Worm (Caenorhabditis elegans) whole organism, L1 larva: ENCODE results near the gene fbxa-56.

Source experiments
- C04F5.9 ChIP-seq: sonication (generic microtip); optimal IDR thresholded peaks from 2 replicates; lab custom pipeline; 2016; ENCODE audit warnings: missing genetic modification characterization, missing compliant biosample characterization
- C16A3.4 ChIP-seq: fragments of 150-350 bp; optimal IDR thresholded peaks from 2 replicates; lab custom pipeline; 2014; ENCODE audit warnings: missing biosample characterization, missing genetic modification characterization
- F16B12.6 ChIP-seq: fragments of 150-350 bp; optimal IDR thresholded peaks from 2 replicates; lab custom pipeline; 2014; ENCODE audit warnings: missing biosample characterization, missing genetic modification characterization
- Y116A8C.19 ChIP-seq: sonication (generic microtip); optimal IDR thresholded peaks from 2 replicates; lab custom pipeline; 2016; ENCODE audit warnings: missing compliant biosample characterization, missing genetic modification characterization, borderline replicate concordance
- aha-1 ChIP-seq: fragments of 150-350 bp; optimal IDR thresholded peaks from 2 replicates; lab custom pipeline; 2014; ENCODE audit warnings: missing biosample characterization, missing genetic modification characterization
- blmp-1 ChIP-seq: fragments of 150-350 bp; optimal IDR thresholded peaks from 2 replicates; lab custom pipeline; 2014; ENCODE audit warnings: missing biosample characterization, missing genetic modification characterization
- ceh-82 ChIP-seq, 3 experiments: fragments of 150-350 bp in 1 of 3; sonication (generic microtip) in 2 of 3; optimal IDR thresholded peaks; 2 replicates each; lab custom pipeline; 2014 to 2017; ENCODE audit warnings: missing biosample characterization in 3 of 3, missing genetic modification characterization in 3 of 3
- dpl-1 ChIP-seq, 3 experiments: fragments of 150-350 bp in 2 of 3; sonication (generic microtip) in 1 of 3; optimal IDR thresholded peaks; 2 replicates each; lab custom pipeline; 2014 to 2017; ENCODE audit warnings: missing biosample characterization in 3 of 3, missing genetic modification characterization in 3 of 3, missing genetic modification reagents in 3 of 3
- dsc-1 ChIP-seq: sonication (generic microtip); optimal IDR thresholded peaks from 2 replicates; lab custom pipeline; 2016; ENCODE audit warnings: mild to moderate bottlenecking, missing genetic modification characterization, missing compliant biosample characterization
- efl-1 ChIP-seq, 4 experiments: fragments of 150-350 bp; optimal IDR thresholded peaks in 3 of 4; peaks in 1 of 4; 1 replicate in 1 of 4; 2 replicates in 3 of 4; lab custom pipeline; 2014; ENCODE audit warnings: missing biosample characterization in 2 of 4, missing genetic modification characterization in 2 of 4, missing genetic modification reagents in 2 of 4
- efl-3 ChIP-seq: fragments of 200-800 bp; sonication (Bioruptor generic); optimal IDR thresholded peaks from 2 replicates; lab custom pipeline; 2018; ENCODE audit warnings: mild to moderate bottlenecking, missing genetic modification characterization, missing compliant biosample characterization
- egl-27 ChIP-seq, 2 experiments: fragments of 150-350 bp in 1 of 2; sonication (generic microtip); optimal IDR thresholded peaks; 3 replicates each; lab custom pipeline; 2017 to 2018; ENCODE audit warnings: missing biosample characterization in 2 of 2, missing genetic modification characterization in 2 of 2, missing genetic modification reagents in 2 of 2
- elt-3 ChIP-seq, 6 experiments: fragments of 150-350 bp in 1 of 6; sonication (generic microtip); optimal IDR thresholded peaks; 2 replicates each; lab custom pipeline; 2017 to 2018; ENCODE audit warnings: missing biosample characterization in 6 of 6, missing genetic modification characterization in 6 of 6, inconsistent platforms in 1 of 6
- irx-1 ChIP-seq: sonication (generic microtip); optimal IDR thresholded peaks from 2 replicates; lab custom pipeline; 2016; ENCODE audit warnings: missing genetic modification characterization, missing compliant biosample characterization
- jun-1 ChIP-seq: fragments of 150-350 bp; optimal IDR thresholded peaks from 2 replicates; lab custom pipeline; 2014; ENCODE audit warnings: missing biosample characterization, missing genetic modification reagents, missing genetic modification characterization
- lin-14 ChIP-seq: fragments of 200-800 bp; sonication (Bioruptor generic); optimal IDR thresholded peaks from 2 replicates; lab custom pipeline; 2018; ENCODE audit warnings: mild to moderate bottlenecking, missing genetic modification characterization, moderate library complexity, missing compliant biosample characterization
- lin-35 ChIP-seq, 2 experiments: fragments of 150-350 bp; optimal IDR thresholded peaks; 2 replicates each; lab custom pipeline; 2014; ENCODE audit warnings: missing biosample characterization in 2 of 2, missing genetic modification characterization in 2 of 2, missing genetic modification reagents in 2 of 2
- lin-39 ChIP-seq: fragments of 150-350 bp; optimal IDR thresholded peaks from 2 replicates; lab custom pipeline; 2014; ENCODE audit warnings: missing biosample characterization, missing genetic modification reagents, missing genetic modification characterization
- lir-3 ChIP-seq: sonication (generic microtip); optimal IDR thresholded peaks from 2 replicates; lab custom pipeline; 2016; ENCODE audit warnings: mild to moderate bottlenecking, missing genetic modification characterization, moderate library complexity, missing compliant biosample characterization; ENCODE audit not compliant: poor library complexity
- lsy-2 ChIP-seq, 2 experiments: fragments of 150-350 bp; optimal IDR thresholded peaks; 2 replicates each; lab custom pipeline; 2014; ENCODE audit warnings: missing biosample characterization in 2 of 2, missing genetic modification characterization in 2 of 2
- mdl-1 ChIP-seq, 2 experiments: fragments of 150-350 bp; optimal IDR thresholded peaks; 2 replicates each; lab custom pipeline; 2014 to 2017; ENCODE audit warnings: missing biosample characterization in 2 of 2, missing genetic modification characterization in 2 of 2, inconsistent platforms in 1 of 2
- nhr-19 ChIP-seq: fragments of 200-800 bp; sonication (Bioruptor generic); conservative IDR thresholded peaks from 2 replicates; pipeline ENCODE4 v1.3.6; 2022; ENCODE audit warnings: missing genetic modification characterization, missing compliant biosample characterization
- nhr-20 ChIP-seq: sonication (generic microtip); optimal IDR thresholded peaks from 2 replicates; lab custom pipeline; 2016; ENCODE audit warnings: mild to moderate bottlenecking, missing genetic modification characterization, missing compliant biosample characterization
- nhr-77 ChIP-seq: fragments of 150-350 bp; optimal IDR thresholded peaks from 2 replicates; lab custom pipeline; 2014; ENCODE audit warnings: missing biosample characterization, missing genetic modification characterization
- nhr-84 ChIP-seq: sonication (generic microtip); optimal IDR thresholded peaks from 2 replicates; lab custom pipeline; 2017; ENCODE audit warnings: missing biosample characterization, missing genetic modification characterization
- nhr-90 ChIP-seq: sonication (generic microtip); optimal IDR thresholded peaks from 2 replicates; lab custom pipeline; 2016; ENCODE audit warnings: mild to moderate bottlenecking, missing genetic modification characterization, missing compliant biosample characterization; ENCODE audit not compliant: poor library complexity
- pax-3 ChIP-seq: fragments of 200-800 bp; sonication (Bioruptor generic); optimal IDR thresholded peaks from 2 replicates; lab custom pipeline; 2018; ENCODE audit warnings: mild to moderate bottlenecking, missing genetic modification characterization, moderate library complexity, missing compliant biosample characterization
- pqm-1 ChIP-seq: sonication (generic microtip); optimal IDR thresholded peaks from 3 replicates; lab custom pipeline; 2017; ENCODE audit warnings: missing biosample characterization, missing genetic modification characterization
- rnt-1 ChIP-seq: sonication (generic microtip); optimal IDR thresholded peaks from 2 replicates; lab custom pipeline; 2016; ENCODE audit warnings: mild to moderate bottlenecking, missing genetic modification characterization, moderate library complexity, missing compliant biosample characterization
- snu-23 ChIP-seq: sonication (generic microtip); optimal IDR thresholded peaks from 2 replicates; lab custom pipeline; 2016; ENCODE audit warnings: missing genetic modification characterization, missing compliant biosample characterization
- sup-37 ChIP-seq: fragments of 200-800 bp; sonication (Bioruptor generic); optimal IDR thresholded peaks from 2 replicates; lab custom pipeline; 2018; ENCODE audit warnings: mild to moderate bottlenecking, missing genetic modification characterization, missing compliant biosample characterization
- swsn-7 ChIP-seq: sonication (generic microtip); optimal IDR thresholded peaks from 2 replicates; lab custom pipeline; 2016; ENCODE audit warnings: missing genetic modification characterization, missing compliant biosample characterization
- tbx-2 ChIP-seq: sonication (generic microtip); optimal IDR thresholded peaks from 2 replicates; lab custom pipeline; 2016; ENCODE audit warnings: missing genetic modification characterization, missing compliant biosample characterization
- unc-98 ChIP-seq: fragments of 200-800 bp; sonication (Bioruptor generic); IDR thresholded peaks from 2 replicates; pipeline ENCODE4 v1.3.6; 2022; ENCODE audit warnings: missing genetic modification characterization, missing compliant biosample characterization
- vab-15 ChIP-seq: sonication (generic microtip); optimal IDR thresholded peaks from 2 replicates; lab custom pipeline; 2017; ENCODE audit warnings: missing genotype, mild to moderate bottlenecking, missing genetic modification characterization, missing compliant biosample characterization
- xbp-1 ChIP-seq: sonication (generic microtip); optimal IDR thresholded peaks from 2 replicates; lab custom pipeline; 2016; ENCODE audit warnings: missing genetic modification characterization, missing compliant biosample characterization

fbxa-56 gene

ce11 chrIII:937961-938360 lies at the start of gene fbxa-56:
Gene fbxa-56 (minus strand): TSS chrIII:938061.
- TF ChIP-seq irx-1 (tag; lab: Kevin White, UChicago), result no peak
- TF ChIP-seq sup-37, result no peak
- no peak for TF ChIP-seq efl-1 (optimal IDR thresholded peaks at IDR 0.05; lab: Kevin White, UChicago)
- TF ChIP-seq efl-1 (GFP tag; optimal IDR thresholded peaks at IDR 0.05 in 1 of 2; lab: Kevin White, UChicago), result peak in 1 of 2 experiments; percentile 32

ce11 chrIII:982961-983360 lies 45.1 kb upstream of the fbxa-56 start, which contains the start of gene tbc-10:
Gene tbc-10 (plus strand): TSS chrIII:983261.
- TF ChIP-seq Y116A8C.19 (tag; lab: Kevin White, UChicago) (no peak), nhr-90 (tag; lab: Kevin White, UChicago) (no peak), snu-23 (GFP tag; lab: Kevin White, UChicago) (no peak), irx-1 (tag; lab: Kevin White, UChicago) (no peak), jun-1 (tag; lab: Kevin White, UChicago) (no peak), vab-15 (tag; lab: Kevin White, UChicago) (no peak), aha-1 (tag; lab: Kevin White, UChicago) (no peak), pqm-1 (tag; lab: Kevin White, UChicago) (no peak)
- TF ChIP-seq, all 84 proteins: peak for 0

- TF ChIP-seq C04F5.9 (tag; lab: Kevin White, UChicago) (no peak), C16A3.4 (tag; lab: Kevin White, UChicago) (peak; percentile 16), efl-1 (optimal IDR thresholded peaks at IDR 0.05; lab: Kevin White, UChicago) (peak; percentile 58 to 62), efl-1 (GFP tag; optimal IDR thresholded peaks at IDR 0.05 in 1 of 2; lab: Kevin White, UChicago) (peak; percentile 40 to 50), lin-14 (GFP tag; lab: Kevin White, UChicago) (peak; percentile 79), Y116A8C.19 (tag; lab: Kevin White, UChicago) (no peak), F16B12.6 (tag; lab: Kevin White, UChicago) (peak; percentile 21), lin-39 (no peak), nhr-84 (tag; lab: Kevin White, UChicago) (no peak), nhr-19 (GFP tag; lab: Robert Waterston, UW) (peak; percentile 11; the same call in 1 of the 2 replicates), nhr-90 (tag; lab: Kevin White, UChicago) (no peak), pax-3 (tag; lab: Kevin White, UChicago) (no peak), dsc-1 (tag; lab: Kevin White, UChicago) (peak; percentile 7), xbp-1 (tag; lab: Kevin White, UChicago) (peak; percentile 8), efl-3 (GFP tag; lab: Kevin White, UChicago) (no peak), swsn-7 (peak; percentile 26), egl-27 (tag; optimal IDR thresholded peaks at IDR 0.05; lab: Kevin White, UChicago) (peak in 1 of 2 experiments; percentile 4), dpl-1 (GFP tag; optimal IDR thresholded peaks at IDR 0.05; lab: Kevin White, UChicago) (peak; percentile 0 to 3 (median 2)), ceh-82 (tag; optimal IDR thresholded peaks at IDR 0.05; lab: Kevin White, UChicago) (peak; percentile 13 to 68 (median 40)), lin-35 (GFP tag; optimal IDR thresholded peaks at IDR 0.05; lab: Kevin White, UChicago) (peak; percentile 19 to 61), rnt-1 (peak; percentile 60), lir-3 (tag; lab: Kevin White, UChicago) (no peak), mdl-1 (tag; optimal IDR thresholded peaks at IDR 0.05; lab: Kevin White, UChicago) (peak in 1 of 2 experiments; percentile 15), nhr-20 (tag; lab: Kevin White, UChicago) (peak; percentile 20), lsy-2 (tag; optimal IDR thresholded peaks at IDR 0.05; lab: Kevin White, UChicago) (peak; percentile 20 to 64), tbx-2 (tag; lab: Kevin White, UChicago) (peak; percentile 23), nhr-77 (tag; lab: Kevin White, UChicago) (no peak), snu-23 (GFP tag; lab: Kevin White, UChicago) (peak; percentile 62), irx-1 (tag; lab: Kevin White, UChicago) (peak; percentile 27), unc-98 (GFP tag; lab: Robert Waterston, UW) (no peak), elt-3 (tag; optimal IDR thresholded peaks at IDR 0.05; lab: Kevin White, UChicago) (peak in 2 of 6 experiments; percentile 4 to 47), vab-15 (tag; lab: Kevin White, UChicago) (no peak), blmp-1 (tag; lab: Kevin White, UChicago) (peak; percentile 49)
- TF ChIP-seq, all 84 proteins: peak for 21
Measured at ce11 chrIII:981960-982359, 44.1 kb upstream of the fbxa-56 start.
